Worm (Caenorhabditis elegans): ENCODE results near the gene F58E1.13.

DNA sequence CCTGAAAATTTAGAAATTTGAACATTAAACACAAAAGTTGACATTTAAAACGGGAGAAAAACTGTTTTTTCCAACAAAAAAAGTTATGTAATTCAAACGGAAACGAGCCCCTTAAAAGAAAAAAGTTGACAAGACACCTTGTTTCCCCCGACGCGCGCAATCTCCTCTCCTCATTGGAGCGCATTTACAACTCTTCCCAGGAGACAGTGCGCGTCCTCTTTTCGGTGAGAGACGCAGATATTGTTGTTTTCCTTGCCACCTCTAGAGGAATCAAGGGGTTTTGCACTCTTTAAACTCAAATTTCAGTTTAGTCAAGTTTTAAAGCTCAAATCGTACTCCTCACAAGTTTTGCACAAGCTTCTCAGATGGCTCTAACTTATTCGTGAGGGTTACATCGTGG lies at the start of gene F58E1.13:
- TF ChIP-seq pag-3 (tag; optimal IDR thresholded peaks at IDR 0.05; ENCODE audit: borderline replicate concordance, insufficient read depth) (no peak), lsy-2 (tag; optimal IDR thresholded peaks at IDR 0.05) (no peak), lir-3 (tag; optimal IDR thresholded peaks at IDR 0.05; ENCODE audit: poor library complexity) (no peak), fkh-8 (tag; optimal IDR thresholded peaks at IDR 0.05) (no peak), unc-62 (GFP tag; optimal IDR thresholded peaks at IDR 0.05) (no peak), alr-1 (tag; optimal IDR thresholded peaks at IDR 0.05; ENCODE audit: borderline replicate concordance) (no peak), fkh-4 (tag; optimal IDR thresholded peaks at IDR 0.05; ENCODE audit: borderline replicate concordance) (no peak), rnt-1 (tag; optimal IDR thresholded peaks at IDR 0.05) (no peak), lin-39 (tag; optimal IDR thresholded peaks at IDR 0.05) (no peak), vab-15 (tag; optimal IDR thresholded peaks at IDR 0.05) (no peak), nhr-77 (tag; optimal IDR thresholded peaks at IDR 0.05) (no peak), aly-2 (tag; optimal IDR thresholded peaks at IDR 0.05) (no peak)
